Fruit fly (Drosophila melanogaster): ENCODE results near the gene CG13255.

CG13255 gene

dm6 chr3L:20798325-20798846 is 38.9 kb upstream of the CG13255 start, which contains the start of the genes CG3698 and tzn (continued):
- TF ChIP-seq CG4617 (GFP tag; optimal IDR thresholded peaks at IDR 0.05; ENCODE audit: borderline replicate concordance) (peak; percentile 89), CG7963 (GFP tag; IDR thresholded peaks at IDR 0.05; ENCODE audit: partially characterized antibody) (no peak), CG5180 (GFP tag; optimal IDR thresholded peaks at IDR 0.05) (no peak), knrl (GFP tag; IDR thresholded peaks at IDR 0.05; ENCODE audit: partially characterized antibody) (no peak; the same call in 2 of the 3 replicates), CG17829 (tag; optimal IDR thresholded peaks at IDR 0.05) (peak; percentile 89), ken (GFP tag; IDR thresholded peaks at IDR 0.05) (peak; percentile 95), CG9797 (GFP tag; optimal IDR thresholded peaks at IDR 0.05) (peak; percentile 91), CG6689 (GFP tag; IDR thresholded peaks at IDR 0.05) (peak; percentile 85), HLH3B (GFP tag; IDR thresholded peaks at IDR 0.05) (peak; percentile 92), Xrp1 (GFP tag; IDR thresholded peaks at IDR 0.05) (peak; percentile 43; the same call in 1 of the 2 replicates), zf30C (GFP tag; optimal IDR thresholded peaks at IDR 0.05) (peak; percentile 39), Xbp1 (GFP tag; optimal IDR thresholded peaks at IDR 0.05) (peak; percentile 94), Dp (GFP tag; optimal IDR thresholded peaks at IDR 0.05) (peak; percentile 57), HmgD (GFP tag; optimal IDR thresholded peaks at IDR 0.05) (peak; percentile 66), lola (GFP tag; optimal IDR thresholded peaks at IDR 0.05) (peak in 1 of 3 experiments; percentile 75), Opbp (GFP tag; IDR thresholded peaks at IDR 0.05; ENCODE audit: partially characterized antibody) (0 out of 3 replicates have a peak, but pooled peaks have one; percentile 9), gro (GFP tag; optimal IDR thresholded peaks at IDR 0.05) (peak; percentile 82), sens (GFP tag) (peak; percentile 92), lmd (GFP tag; IDR thresholded peaks at IDR 0.05) (peak; percentile 87), Adf1 (GFP tag; IDR thresholded peaks at IDR 0.05) (peak; percentile 73), klu (GFP tag; IDR thresholded peaks at IDR 0.05) (peak; percentile 80), nom (GFP tag; optimal IDR thresholded peaks at IDR 0.05) (no peak), Mes4 (GFP tag; optimal IDR thresholded peaks at IDR 0.05) (peak; percentile 82), unc-4 (GFP tag; IDR thresholded peaks at IDR 0.05; ENCODE audit: partially characterized antibody) (0 out of 2 replicates have a peak, but pooled peaks have one; percentile 24), HLH54F (GFP tag; optimal IDR thresholded peaks at IDR 0.05) (peak; percentile 81), CG1024 (GFP tag; IDR thresholded peaks at IDR 0.05) (peak; percentile 87), CG10267 (tag; optimal IDR thresholded peaks at IDR 0.05) (peak; percentile 88), CG31388 (GFP tag; optimal IDR thresholded peaks at IDR 0.05) (peak; percentile 77), oc (tag; optimal IDR thresholded peaks at IDR 0.05) (no peak), chif (GFP tag; optimal IDR thresholded peaks at IDR 0.05) (peak; percentile 79 to 87), CG13123 (GFP tag; optimal IDR thresholded peaks at IDR 0.05) (peak; percentile 89), CG2712 (tag; optimal IDR thresholded peaks at IDR 0.05) (peak; percentile 91), NfI (GFP tag; optimal IDR thresholded peaks at IDR 0.05) (peak; percentile 98), CG8944 (GFP tag; optimal IDR thresholded peaks at IDR 0.05) (peak; percentile 70), CG9609 (GFP tag; optimal IDR thresholded peaks at IDR 0.05) (peak; percentile 82), Antp (GFP tag; optimal IDR thresholded peaks at IDR 0.05) (peak; percentile 69), CG32532 (GFP tag; IDR thresholded peaks at IDR 0.05) (peak; percentile 96), pho (GFP tag; optimal IDR thresholded peaks at IDR 0.05) (peak; percentile 77), sc (optimal IDR thresholded peaks at IDR 0.05) (no peak), sc (GFP tag; optimal IDR thresholded peaks at IDR 0.05) (peak; percentile 95), CG7357 (GFP tag; IDR thresholded peaks at IDR 0.05) (peak; percentile 78; the same call in 2 of the 3 replicates), CG12942 (GFP tag; optimal IDR thresholded peaks at IDR 0.05) (peak; percentile 89), hth (optimal IDR thresholded peaks at IDR 0.05) (no peak), sr (GFP tag; IDR thresholded peaks at IDR 0.05) (peak; percentile 88), CG6813 (GFP tag; optimal IDR thresholded peaks at IDR 0.05) (peak; percentile 95), ap (GFP tag; IDR thresholded peaks at IDR 0.05) (peak; percentile 91), prd (optimal IDR thresholded peaks at IDR 0.05) (no peak), prd (GFP tag; IDR thresholded peaks at IDR 0.05) (peak; percentile 85), dimm (GFP tag; IDR thresholded peaks at IDR 0.05) (peak; percentile 83), Lim3 (GFP tag; IDR thresholded peaks at IDR 0.05) (peak; percentile 74), CkIIα-i1 (GFP tag; IDR thresholded peaks at IDR 0.05) (peak; percentile 86)

Data from whole organism, embryonic.